Worm (Caenorhabditis elegans) whole organism, midembryonic: ENCODE measurements around the gene F36H9.7.

Experiments used
- T22C8.4 ChIP-seq: fragments of 200-800 bp; sonication (Bioruptor generic); IDR thresholded peaks from 2 replicates; pipeline ENCODE4 v1.3.6; 2022; ENCODE audit warnings: missing genetic modification characterization, missing compliant biosample characterization
- cog-1 ChIP-seq: sonication (generic microtip); optimal IDR thresholded peaks from 2 replicates; lab custom pipeline; 2016; ENCODE audit warnings: missing genetic modification characterization, missing compliant biosample characterization
- flt-1 ChIP-seq: fragments of 200-800 bp; sonication (Bioruptor generic); IDR thresholded peaks from 2 replicates; pipeline ENCODE4 v1.3.6; 2022; ENCODE audit warnings: missing genetic modification characterization, missing compliant biosample characterization
- klf-2 ChIP-seq: fragments of 200-800 bp; sonication (Bioruptor generic); conservative IDR thresholded peaks from 2 replicates; pipeline ENCODE4 v1.3.6; 2022; ENCODE audit warnings: missing genetic modification reagents, missing genetic modification characterization, missing compliant biosample characterization
- med-1 ChIP-seq: sonication (generic microtip); optimal IDR thresholded peaks from 2 replicates; lab custom pipeline; 2017; ENCODE audit warnings: missing genetic modification characterization, mild to moderate bottlenecking, missing compliant biosample characterization, antibody characterized with exemption, missing genetic modification reagents; ENCODE audit not compliant: insufficient read depth
- ref-1 ChIP-seq: fragments of 200-800 bp; sonication (Bioruptor generic); conservative IDR thresholded peaks from 2 replicates; pipeline ENCODE4 v1.3.6; 2022; ENCODE audit warnings: missing genetic modification reagents, missing genetic modification characterization, missing compliant biosample characterization
- tab-1 ChIP-seq: fragments of 200-800 bp; sonication (Bioruptor generic); IDR thresholded peaks from 2 replicates; pipeline ENCODE4 v1.3.6; 2022; ENCODE audit warnings: missing genetic modification characterization, missing compliant biosample characterization
- ztf-23 ChIP-seq: fragments of 200-800 bp; sonication (Bioruptor generic); IDR thresholded peaks from 2 replicates; pipeline ENCODE4 v1.3.6; 2022; ENCODE audit warnings: missing genetic modification reagents, missing genetic modification characterization, missing compliant biosample characterization
- ztf-29 ChIP-seq: fragments of 200-800 bp; sonication (Bioruptor generic); IDR thresholded peaks from 2 replicates; pipeline ENCODE4 v1.3.6; 2022; ENCODE audit warnings: missing genetic modification reagents, missing genetic modification characterization, missing compliant biosample characterization

F36H9.7 gene

DNA sequence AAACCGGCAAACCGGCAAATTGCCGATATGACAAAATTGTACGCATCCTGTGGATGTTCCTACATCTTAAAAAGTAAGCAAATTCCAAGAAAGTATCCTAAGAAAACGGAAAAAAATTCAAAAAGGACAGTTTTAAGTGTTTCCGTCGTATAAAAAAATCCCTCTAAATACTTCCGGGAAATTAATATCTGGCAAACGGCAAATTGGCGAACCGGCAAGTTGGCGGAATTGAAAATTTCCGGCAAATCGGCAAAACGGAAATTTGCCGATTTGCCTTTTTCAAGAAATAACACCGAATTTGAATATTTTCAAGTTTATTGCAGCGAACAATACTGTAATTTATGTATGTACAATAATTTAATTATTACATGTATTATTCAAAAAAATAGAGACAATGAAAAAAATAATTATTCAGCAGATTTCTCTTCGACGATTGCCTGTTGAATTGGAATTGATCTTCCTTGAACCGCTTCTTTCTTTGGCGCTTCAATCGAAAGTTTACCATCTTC lies 29.4 kb upstream of the F36H9.7 start:
- TF ChIP-seq flt-1 (GFP tag; lab: Robert Waterston, UW) (no peak), klf-2 (GFP tag; lab: Robert Waterston, UW) (no peak), ref-1 (GFP tag; lab: Robert Waterston, UW) (no peak), cog-1 (no peak), med-1 (GFP tag; lab: Kevin White, UChicago) (no peak), ztf-23 (no peak), ztf-29 (no peak), T22C8.4 (no peak), tab-1 (GFP tag; lab: Robert Waterston, UW) (no peak)

DNA sequence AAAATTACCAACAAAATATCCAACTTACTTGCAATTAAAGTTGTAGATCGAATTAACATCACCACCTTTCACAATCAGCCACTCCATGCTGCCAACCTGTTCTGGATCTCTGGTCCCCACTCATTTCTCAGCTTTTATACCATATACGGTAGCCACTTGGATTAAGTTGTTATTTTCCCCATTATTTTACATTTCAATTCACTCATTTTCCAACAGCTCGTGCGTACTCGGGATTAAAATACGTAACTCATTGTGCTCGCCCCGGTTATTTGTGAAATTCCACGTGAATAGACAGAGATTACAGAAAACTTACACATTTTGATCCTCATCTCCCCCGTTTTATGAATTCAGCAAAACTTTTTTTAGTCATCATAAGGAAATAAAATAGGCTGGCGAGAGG lies 28.3 kb upstream of the F36H9.7 start, which contains the start of gene srt-41:
TSS of gene srt-41 (minus strand) at position 101 of the 400 bp plus-strand sequence.
- no peak for TF ChIP-seq ztf-23
- TF ChIP-seq ztf-29 = no peak
- no peak for TF ChIP-seq T22C8.4
- no peak for TF ChIP-seq med-1 (GFP tag; lab: Kevin White, UChicago)
- no peak for TF ChIP-seq klf-2 (GFP tag; lab: Robert Waterston, UW)
- TF ChIP-seq ref-1 (GFP tag; lab: Robert Waterston, UW) = no peak
- TF ChIP-seq tab-1 (GFP tag; lab: Robert Waterston, UW) = no peak
- no peak for TF ChIP-seq cog-1
- TF ChIP-seq flt-1 (GFP tag; lab: Robert Waterston, UW) = no peak

DNA sequence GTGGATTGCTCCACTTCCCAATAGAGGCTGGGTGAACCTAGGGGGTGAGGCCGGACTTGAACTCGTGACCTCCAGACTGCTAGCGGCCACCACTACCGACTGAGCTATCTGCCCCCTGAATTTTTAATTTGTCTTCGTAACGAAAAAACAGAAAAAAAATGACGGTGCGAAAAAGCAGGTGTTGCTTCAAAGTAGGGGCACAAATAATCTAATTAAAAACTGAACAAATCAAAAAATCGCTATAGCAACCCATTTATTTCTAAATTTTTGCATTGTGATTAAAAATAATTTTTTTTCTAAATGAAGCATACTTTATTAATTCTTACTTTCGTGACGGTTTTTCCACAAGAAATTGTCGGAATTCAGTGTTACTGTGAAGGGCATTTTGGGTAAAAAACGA lies 23.2 kb upstream of the F36H9.7 start, which contains the start of gene F36H9.10:
TSS of gene F36H9.10 (plus strand) at position 301 of the 400 bp plus-strand sequence.
- TF ChIP-seq T22C8.4 (no peak), tab-1 (GFP tag; lab: Robert Waterston, UW) (no peak), ztf-23 (no peak), flt-1 (GFP tag; lab: Robert Waterston, UW) (no peak), med-1 (GFP tag; lab: Kevin White, UChicago) (no peak), ref-1 (GFP tag; lab: Robert Waterston, UW) (no peak), ztf-29 (no peak), cog-1 (no peak), klf-2 (GFP tag; lab: Robert Waterston, UW) (no peak)

DNA sequence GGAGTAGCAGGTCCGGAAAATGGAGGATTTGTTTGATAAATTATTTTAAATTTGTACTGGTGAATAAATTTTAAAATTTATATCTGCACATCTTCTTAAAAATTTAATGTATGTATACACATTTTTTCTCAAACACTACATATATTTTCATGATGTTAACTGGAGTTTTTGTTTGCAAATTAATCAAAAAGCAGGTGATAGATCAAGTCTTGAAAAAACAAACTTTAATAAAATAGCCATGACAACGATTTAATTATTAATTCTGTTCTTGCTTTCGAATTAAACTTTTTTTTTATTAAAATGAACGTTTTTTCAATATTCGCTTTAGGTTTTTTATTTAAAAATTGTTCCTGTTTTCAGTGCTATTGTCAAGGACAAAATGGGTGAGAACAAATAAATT lies 19.5 kb upstream of the F36H9.7 start, which contains the start of gene F36H9.1:
TSS of gene F36H9.1 (plus strand) at position 301 of the 400 bp plus-strand sequence.
- TF ChIP-seq ztf-23 = no peak
- TF ChIP-seq ref-1 (GFP tag; lab: Robert Waterston, UW) = no peak
- TF ChIP-seq T22C8.4 = no peak

DNA sequence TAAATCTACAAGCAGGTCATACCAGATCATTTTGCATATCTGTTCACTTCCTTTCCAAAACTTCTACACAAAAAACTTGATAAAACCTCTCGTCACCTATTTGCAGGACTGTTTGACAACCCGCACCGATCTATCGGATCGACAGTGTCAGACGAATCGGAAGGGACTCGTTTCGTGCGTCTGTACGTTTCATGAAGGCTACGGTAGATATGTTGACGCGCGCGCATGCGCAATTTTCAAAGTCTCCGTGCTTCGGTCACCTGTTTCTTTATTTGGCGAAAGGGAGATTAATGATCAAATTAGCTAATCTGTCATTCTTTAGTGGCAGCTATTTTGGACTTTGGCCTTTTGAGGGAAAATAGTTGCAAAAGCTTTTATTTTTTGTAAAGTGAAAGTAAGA lies 14.8 kb upstream of the F36H9.7 start:
- TF ChIP-seq ref-1 (GFP tag; lab: Robert Waterston, UW) (no peak), cog-1 (no peak)

DNA sequence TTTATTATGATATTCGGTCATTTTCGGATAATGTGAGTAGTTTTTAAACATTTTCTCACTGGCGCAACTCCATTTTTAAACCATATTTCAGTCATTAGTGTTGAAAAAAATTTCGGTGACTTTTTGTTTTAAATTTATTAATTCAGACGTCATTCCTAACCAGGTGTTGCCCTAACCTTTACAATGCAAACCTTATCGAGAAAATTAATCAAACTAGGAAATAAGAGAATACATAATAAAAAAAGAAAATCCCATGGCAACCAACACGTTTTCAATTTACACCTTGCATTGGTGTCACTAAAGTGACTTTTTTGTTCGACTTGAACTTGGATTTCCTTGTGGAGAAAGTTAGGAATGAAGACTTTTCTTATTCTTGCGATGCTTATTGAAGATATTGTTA lies 13.4 kb upstream of the F36H9.7 start, which contains the start of gene F36H9.2:
TSS of gene F36H9.2 (plus strand) at position 301 of the 400 bp plus-strand sequence.
- no peak for TF ChIP-seq ztf-29
- TF ChIP-seq med-1 (GFP tag; lab: Kevin White, UChicago) = no peak
- no peak for TF ChIP-seq ref-1 (GFP tag; lab: Robert Waterston, UW)

DNA sequence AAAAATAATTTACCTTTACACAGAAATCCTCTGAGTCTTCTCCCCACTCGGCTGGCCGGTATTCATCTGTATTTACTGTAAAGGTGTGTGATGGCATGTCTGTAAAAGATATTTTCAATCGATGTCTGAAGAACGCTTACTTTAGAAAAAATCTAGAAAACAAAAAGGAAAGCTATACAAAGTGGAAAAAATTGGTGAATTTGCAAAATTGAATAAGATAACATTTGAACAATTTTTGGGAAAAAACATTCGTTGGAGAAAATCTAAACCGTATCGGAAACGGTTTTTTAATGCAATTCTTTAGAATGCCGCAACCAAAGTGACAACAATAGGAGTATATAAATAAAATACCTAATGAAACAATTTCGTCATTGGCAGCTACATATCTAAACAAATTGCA lies 7.2 kb upstream of the F36H9.7 start, which contains the start of gene F36H9.5:
TSS of gene F36H9.5 (minus strand) at position 101 of the 400 bp plus-strand sequence.
- TF ChIP-seq ztf-29 (no peak), cog-1 (no peak), T22C8.4 (no peak), med-1 (GFP tag; lab: Kevin White, UChicago) (no peak), flt-1 (GFP tag; lab: Robert Waterston, UW) (no peak), klf-2 (GFP tag; lab: Robert Waterston, UW) (no peak), ztf-23 (no peak), ref-1 (GFP tag; lab: Robert Waterston, UW) (no peak), tab-1 (GFP tag; lab: Robert Waterston, UW) (no peak)

DNA sequence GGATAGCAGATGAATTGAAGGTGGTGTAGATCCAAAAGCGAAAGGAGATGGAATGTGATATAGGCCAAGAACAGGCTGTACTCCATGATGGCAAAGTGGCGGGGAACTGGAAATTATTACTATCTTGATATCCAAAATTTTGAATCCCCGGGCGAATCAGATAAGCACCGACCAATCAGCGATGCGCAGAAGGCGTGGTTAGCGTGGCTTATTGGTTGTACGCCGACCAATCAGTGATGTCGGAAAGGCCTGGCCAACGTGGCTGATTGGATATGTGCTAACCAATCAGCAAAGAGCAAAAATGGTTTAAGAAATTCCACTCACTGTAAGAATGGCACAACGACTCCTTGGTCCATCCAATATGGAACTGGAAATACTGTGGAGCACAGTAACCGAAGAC lies 5.3 kb upstream of the F36H9.7 start:
- TF ChIP-seq flt-1 (GFP tag; lab: Robert Waterston, UW) (no peak), tab-1 (GFP tag; lab: Robert Waterston, UW) (no peak), T22C8.4 (no peak), cog-1 (no peak), klf-2 (GFP tag; lab: Robert Waterston, UW) (no peak), ztf-29 (no peak), ref-1 (GFP tag; lab: Robert Waterston, UW) (no peak), ztf-23 (no peak), med-1 (GFP tag; lab: Kevin White, UChicago) (no peak)

DNA sequence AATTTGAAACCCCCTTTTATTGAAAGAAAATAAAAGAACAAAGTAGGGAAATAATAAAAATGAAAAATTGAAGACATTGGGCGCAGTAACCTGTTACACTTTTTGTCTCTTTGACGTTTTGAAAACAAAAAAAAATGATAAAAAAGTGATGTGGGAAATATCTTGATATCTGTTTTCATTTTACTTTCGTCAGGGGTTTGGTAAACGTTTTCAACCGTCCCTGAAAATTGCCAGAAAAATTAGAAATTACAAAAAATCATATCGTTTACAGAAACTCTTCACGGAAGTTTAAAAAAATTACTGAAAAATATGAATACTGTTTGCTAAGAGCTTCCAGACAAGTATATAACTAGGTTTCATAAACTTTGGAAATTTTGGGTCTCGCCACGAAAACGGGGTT lies 4.4 kb upstream of the F36H9.7 start, which contains the start of gene F36H9.4:
TSS of gene F36H9.4 (minus strand) at position 101 of the 400 bp plus-strand sequence.
- TF ChIP-seq flt-1 (GFP tag; lab: Robert Waterston, UW) = no peak
- no peak for TF ChIP-seq med-1 (GFP tag; lab: Kevin White, UChicago)
- no peak for TF ChIP-seq klf-2 (GFP tag; lab: Robert Waterston, UW)
- no peak for TF ChIP-seq T22C8.4
- TF ChIP-seq cog-1 = no peak
- no peak for TF ChIP-seq ref-1 (GFP tag; lab: Robert Waterston, UW)
- TF ChIP-seq tab-1 (GFP tag; lab: Robert Waterston, UW) = no peak
- TF ChIP-seq ztf-29 = no peak
- no peak for TF ChIP-seq ztf-23

DNA sequence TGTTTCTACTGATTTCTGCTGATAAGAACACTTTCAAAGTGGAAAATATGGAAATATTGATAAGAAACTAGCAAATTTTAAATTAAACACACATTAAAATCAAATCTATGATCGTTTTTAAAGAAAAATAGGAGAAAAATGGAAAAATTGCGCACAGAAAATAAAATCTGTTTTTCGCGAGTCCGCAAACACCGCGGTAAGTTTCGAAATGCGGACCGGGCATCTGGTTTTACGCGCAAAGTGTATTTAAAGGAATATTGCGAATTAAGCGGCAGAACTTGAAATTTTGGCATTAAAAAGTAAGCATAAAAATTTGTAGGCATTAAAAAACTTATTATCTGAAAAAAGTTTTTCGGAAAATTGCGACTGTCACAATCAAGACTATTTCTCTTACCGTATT lies 1.6 kb downstream of the F36H9.7 start:
- TF ChIP-seq tab-1 (GFP tag; lab: Robert Waterston, UW) = no peak
- no peak for TF ChIP-seq ref-1 (GFP tag; lab: Robert Waterston, UW)
- TF ChIP-seq flt-1 (GFP tag; lab: Robert Waterston, UW) = no peak
- TF ChIP-seq ztf-23 = no peak
- no peak for TF ChIP-seq med-1 (GFP tag; lab: Kevin White, UChicago)
- no peak for TF ChIP-seq klf-2 (GFP tag; lab: Robert Waterston, UW)
- TF ChIP-seq ztf-29 = no peak
- TF ChIP-seq cog-1 = no peak
- TF ChIP-seq T22C8.4 = no peak
